Worm (Caenorhabditis elegans): Measurements from ENCODE around the gene D1053.3.

Gene D1053.3

DNA sequence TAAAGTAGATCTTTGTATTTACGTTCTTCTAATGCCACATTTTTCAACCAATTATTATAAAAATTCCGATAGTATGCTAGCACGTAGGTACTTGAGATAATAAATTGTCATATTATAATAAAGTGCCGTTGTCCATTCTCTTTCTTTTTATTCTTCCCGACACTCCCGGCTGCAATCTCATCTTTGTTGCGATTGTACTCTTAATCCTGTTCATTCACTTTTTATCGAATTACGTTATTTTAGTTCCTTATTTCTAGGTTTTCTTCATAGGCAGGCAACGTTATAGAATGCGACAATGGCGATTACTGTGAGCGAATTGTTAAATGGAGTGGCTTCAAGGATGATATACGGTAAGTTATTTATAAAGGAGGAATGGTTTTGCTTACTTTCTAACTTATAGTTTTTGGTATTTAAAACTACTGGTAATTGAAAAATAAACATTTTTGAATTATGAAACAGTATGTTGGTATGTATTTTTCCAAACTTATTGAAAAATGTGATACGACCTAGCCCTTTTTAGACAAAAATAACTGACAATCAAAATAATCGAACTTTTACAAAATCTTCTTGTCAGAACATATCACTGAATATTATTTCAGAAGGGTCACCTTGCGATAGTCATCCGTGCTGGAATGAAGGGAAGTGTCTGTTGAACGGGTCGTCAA, 9.0 kb upstream of the D1053.3 start, which contains the start of gene C40H5.2:
Gene C40H5.2 (plus strand): TSS at position 256 of the 665 bp plus-strand sequence.
- peak; percentile 15 for TF ChIP-seq ces-1 (GFP tag; optimal IDR thresholded peaks at IDR 0.05)
- TF ChIP-seq blmp-1 (tag; optimal IDR thresholded peaks at IDR 0.05) = no peak

DNA sequence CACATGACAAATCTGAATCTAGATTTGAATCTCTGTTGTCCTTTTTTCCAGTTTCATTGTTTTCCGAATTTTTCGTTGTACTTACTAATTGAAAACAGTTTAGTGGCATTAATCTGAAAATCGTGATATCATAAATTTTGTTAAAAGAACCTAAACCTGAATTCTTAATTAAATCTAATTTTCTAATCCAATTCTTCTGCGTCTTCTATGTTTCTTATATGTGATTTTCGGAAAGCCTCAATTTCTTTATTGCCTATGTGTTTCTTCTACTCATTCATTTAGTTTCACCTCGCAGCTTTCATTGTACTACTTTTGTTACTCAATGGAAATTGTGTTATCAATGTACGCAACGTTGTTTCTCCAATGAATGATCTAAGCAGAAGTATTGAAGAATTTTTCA, 6.8 kb upstream of the D1053.3 start:
- TF ChIP-seq ces-1 (GFP tag; optimal IDR thresholded peaks at IDR 0.05) = peak; percentile 78
- TF ChIP-seq ztf-11 (tag; optimal IDR thresholded peaks at IDR 0.05) = no peak
- TF ChIP-seq mab-5 (tag; optimal IDR thresholded peaks at IDR 0.05) = no peak
- TF ChIP-seq hlh-1 (tag; optimal IDR thresholded peaks at IDR 0.05) = no peak

DNA sequence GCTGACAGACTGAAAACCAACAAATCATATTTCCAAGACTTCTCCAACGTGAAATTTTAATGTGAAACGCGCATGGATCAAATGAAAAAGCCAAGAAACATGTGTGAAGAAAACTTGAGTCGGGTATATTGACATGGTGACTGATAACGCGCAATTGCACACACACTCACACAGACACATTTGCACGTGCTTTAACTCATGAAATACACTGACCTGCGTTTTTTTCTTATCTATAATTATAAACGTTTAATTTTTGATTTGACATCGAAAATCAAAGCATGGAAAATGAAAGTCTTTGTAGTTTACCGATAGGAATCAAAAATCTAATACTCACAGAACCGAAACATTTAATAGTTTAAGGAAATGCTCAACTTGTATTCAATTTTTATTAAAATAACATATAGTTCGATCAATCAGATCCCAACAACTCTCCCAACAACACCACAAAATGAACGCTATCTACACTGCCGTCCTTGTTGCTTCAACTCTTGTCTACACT, 1.7 kb upstream of the D1053.3 start, which contains the start of gene nspa-9:
Gene nspa-9 (plus strand): TSS at position 449 of the 499 bp plus-strand sequence.
- TF ChIP-seq unc-120 (tag; optimal IDR thresholded peaks at IDR 0.05; ENCODE audit: poor library complexity, severe bottlenecking) = no peak
- TF ChIP-seq flh-1 (GFP tag; optimal IDR thresholded peaks at IDR 0.05) = no peak
- no peak for TF ChIP-seq unc-39 (tag; optimal IDR thresholded peaks at IDR 0.05)
- TF ChIP-seq bed-3 (GFP tag; optimal IDR thresholded peaks at IDR 0.05) = no peak
- TF ChIP-seq ham-2 (GFP tag; optimal IDR thresholded peaks at IDR 0.05) = no peak
- TF ChIP-seq hlh-1 (tag; optimal IDR thresholded peaks at IDR 0.05) = no peak
- no peak for TF ChIP-seq cnd-1 (tag; optimal IDR thresholded peaks at IDR 0.05)
- TF ChIP-seq nhr-237 (tag; optimal IDR thresholded peaks at IDR 0.05) = no peak
- no peak for TF ChIP-seq lin-32 (GFP tag; optimal IDR thresholded peaks at IDR 0.05)
- TF ChIP-seq tbx-8 (GFP tag; optimal IDR thresholded peaks at IDR 0.05) = no peak
- no peak for TF ChIP-seq nhr-76 (tag; optimal IDR thresholded peaks at IDR 0.05)
- no peak for TF ChIP-seq lin-13 (tag; optimal IDR thresholded peaks at IDR 0.05)

DNA sequence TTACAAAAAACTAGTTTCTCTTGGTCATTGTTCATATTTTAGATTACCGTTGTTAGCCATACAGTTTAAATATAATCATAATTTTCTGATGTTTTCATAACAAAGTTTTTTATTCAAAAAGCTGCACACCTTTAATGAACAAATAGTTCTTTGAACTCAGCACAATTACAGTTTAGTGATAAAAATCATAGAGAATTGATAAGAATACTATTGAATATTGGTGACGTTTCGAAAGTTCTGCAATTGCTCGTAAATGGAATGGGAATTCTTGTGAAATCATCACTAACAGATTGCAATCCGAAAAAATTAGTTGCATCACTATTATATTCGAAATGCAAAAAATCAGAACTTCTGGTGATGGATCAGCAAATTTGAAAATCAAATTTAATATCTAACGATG, 2.8 kb downstream of the D1053.3 start:
- TF ChIP-seq nhr-28 (tag; optimal IDR thresholded peaks at IDR 0.05) (no peak), lin-32 (GFP tag; optimal IDR thresholded peaks at IDR 0.05) (no peak), lin-13 (tag; optimal IDR thresholded peaks at IDR 0.05) (no peak), nhr-237 (tag; optimal IDR thresholded peaks at IDR 0.05) (no peak), nhr-12 (tag; optimal IDR thresholded peaks at IDR 0.05) (no peak), sem-2 (GFP tag; optimal IDR thresholded peaks at IDR 0.05) (no peak), mls-2 (tag; optimal IDR thresholded peaks at IDR 0.05) (no peak), nhr-76 (tag; optimal IDR thresholded peaks at IDR 0.05) (no peak), blmp-1 (tag; optimal IDR thresholded peaks at IDR 0.05) (no peak), zip-8 (tag; optimal IDR thresholded peaks at IDR 0.05) (no peak), nhr-2 (tag; optimal IDR thresholded peaks at IDR 0.05) (no peak), hlh-1 (tag; optimal IDR thresholded peaks at IDR 0.05) (no peak), ces-1 (GFP tag; optimal IDR thresholded peaks at IDR 0.05) (no peak)

DNA sequence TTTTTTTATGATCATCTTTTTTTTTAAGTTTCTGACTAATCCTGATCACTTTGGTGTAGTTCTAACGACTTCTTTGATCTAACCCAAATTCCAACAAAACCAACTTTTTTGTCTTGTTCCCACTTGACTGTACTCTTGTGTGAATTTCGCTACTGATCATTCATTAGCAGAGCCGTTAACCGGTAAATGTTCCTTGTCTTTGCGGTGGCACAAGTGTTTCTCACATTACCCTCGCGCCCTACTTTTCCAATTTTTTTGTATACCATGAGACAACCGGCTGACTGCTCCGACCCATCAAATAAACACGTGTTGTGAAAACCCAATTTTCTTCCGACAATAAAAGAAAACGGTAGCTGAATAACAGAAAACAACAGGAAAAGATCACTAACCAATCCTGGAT, 4.2 kb downstream of the D1053.3 start:
- TF ChIP-seq drap-1 (GFP tag; optimal IDR thresholded peaks at IDR 0.05) (no peak), hlh-1 (tag; optimal IDR thresholded peaks at IDR 0.05) (no peak), ham-2 (GFP tag; optimal IDR thresholded peaks at IDR 0.05) (no peak), nhr-12 (tag; optimal IDR thresholded peaks at IDR 0.05) (no peak), sptf-1 (tag; optimal IDR thresholded peaks at IDR 0.05) (no peak), nhr-237 (tag; optimal IDR thresholded peaks at IDR 0.05) (no peak), tbx-8 (GFP tag; optimal IDR thresholded peaks at IDR 0.05) (no peak), ztf-11 (tag; optimal IDR thresholded peaks at IDR 0.05) (no peak), nhr-76 (tag; optimal IDR thresholded peaks at IDR 0.05) (no peak), lsy-2 (tag; optimal IDR thresholded peaks at IDR 0.05) (no peak), ceh-83 (GFP tag; optimal IDR thresholded peaks at IDR 0.05) (no peak), mab-5 (tag; optimal IDR thresholded peaks at IDR 0.05) (no peak), elt-1 (tag; optimal IDR thresholded peaks at IDR 0.05; ENCODE audit: borderline replicate concordance, insufficient read depth) (no peak), unc-120 (tag; optimal IDR thresholded peaks at IDR 0.05; ENCODE audit: poor library complexity, severe bottlenecking) (no peak), pha-4 (tag; optimal IDR thresholded peaks at IDR 0.05) (no peak), M03D4.4 (tag; optimal IDR thresholded peaks at IDR 0.05) (no peak)

DNA sequence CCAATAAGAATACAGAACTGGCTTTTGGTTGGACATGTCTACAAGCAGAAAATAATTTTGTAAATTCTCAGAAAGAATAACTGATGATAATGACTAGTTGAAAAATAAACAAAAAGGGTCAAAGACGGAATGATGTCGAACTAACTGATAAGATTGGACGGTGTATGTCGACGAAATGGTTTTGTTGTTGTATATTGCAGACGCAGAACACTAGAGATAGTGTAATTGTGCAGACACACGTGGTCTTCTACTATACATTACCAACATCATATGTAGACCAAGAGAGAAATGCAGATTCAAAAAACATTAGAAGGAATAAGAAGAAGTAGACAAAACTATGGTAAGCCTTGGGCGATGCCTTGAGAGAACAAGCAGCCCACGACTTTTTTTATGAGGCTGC, 9.2 kb downstream of the D1053.3 start, which contains the start of the genes gst-42 and D1053.2:
Gene gst-42 (minus strand): TSS at position 176 of the 400 bp plus-strand sequence.
Gene D1053.2 (plus strand): TSS at position 391 of the 400 bp plus-strand sequence.
- no peak for TF ChIP-seq pha-4 (tag; optimal IDR thresholded peaks at IDR 0.05)
- TF ChIP-seq ces-1 (GFP tag; optimal IDR thresholded peaks at IDR 0.05) = no peak
- TF ChIP-seq nhr-237 (tag; optimal IDR thresholded peaks at IDR 0.05) = no peak
- TF ChIP-seq hlh-1 (tag; optimal IDR thresholded peaks at IDR 0.05) = no peak
- TF ChIP-seq tbx-8 (GFP tag; optimal IDR thresholded peaks at IDR 0.05) = no peak
- no peak for TF ChIP-seq cnd-1 (tag; optimal IDR thresholded peaks at IDR 0.05)
- TF ChIP-seq mep-1 (tag; optimal IDR thresholded peaks at IDR 0.05) = no peak
- no peak for TF ChIP-seq nhr-12 (tag; optimal IDR thresholded peaks at IDR 0.05)
- TF ChIP-seq lsy-2 (tag; optimal IDR thresholded peaks at IDR 0.05) = no peak
- TF ChIP-seq sptf-1 (tag; optimal IDR thresholded peaks at IDR 0.05) = no peak
- no peak for TF ChIP-seq nhr-76 (tag; optimal IDR thresholded peaks at IDR 0.05)
- TF ChIP-seq zip-8 (tag; optimal IDR thresholded peaks at IDR 0.05) = no peak
- no peak for TF ChIP-seq elt-3 (tag; optimal IDR thresholded peaks at IDR 0.05)
- TF ChIP-seq nhr-2 (tag; optimal IDR thresholded peaks at IDR 0.05) = no peak
- no peak for TF ChIP-seq blmp-1 (tag; optimal IDR thresholded peaks at IDR 0.05)
